Fruit fly (Drosophila melanogaster) whole organism, embryonic: ENCODE measurements around the gene Pdcd4.
A peak's percentile ranks its signal among the peaks of the same experiment; 100 is the strongest.

Experiments
- CG17385 ChIP-seq: fragments of 200-800 bp; sonication (Bioruptor generic); optimal IDR thresholded peaks from 3 replicates; lab custom pipeline; 2018; ENCODE audit warnings: missing biosample characterization, mild to moderate bottlenecking, missing genetic modification characterization
- CG4424 ChIP-seq: fragments of 200-800 bp; sonication (Bioruptor generic); optimal IDR thresholded peaks from 3 replicates; lab custom pipeline; 2016; ENCODE audit warnings: missing biosample characterization, missing genetic modification characterization
- CG8359 ChIP-seq: fragments of 200-800 bp; sonication (Bioruptor generic); optimal IDR thresholded peaks from 2 replicates; lab custom pipeline; 2017; ENCODE audit warnings: missing biosample characterization, mild to moderate bottlenecking, missing genetic modification characterization, borderline replicate concordance
- H15 ChIP-seq: fragments of 200-800 bp; sonication (Bioruptor generic); IDR thresholded peaks from 3 replicates; pipeline ENCODE4 v1.3.6; 2022; ENCODE audit warnings: missing biosample characterization, missing genetic modification characterization
- Side ChIP-seq: fragments of 200-800 bp; sonication (Bioruptor generic); optimal IDR thresholded peaks from 2 replicates; lab custom pipeline; 2016; ENCODE audit warnings: missing biosample characterization, missing genetic modification characterization
- psq ChIP-seq: fragments of 200-800 bp; sonication (Bioruptor generic); optimal IDR thresholded peaks from 2 replicates; lab custom pipeline; 2017; ENCODE audit warnings: missing biosample characterization, missing genetic modification characterization

DNA sequence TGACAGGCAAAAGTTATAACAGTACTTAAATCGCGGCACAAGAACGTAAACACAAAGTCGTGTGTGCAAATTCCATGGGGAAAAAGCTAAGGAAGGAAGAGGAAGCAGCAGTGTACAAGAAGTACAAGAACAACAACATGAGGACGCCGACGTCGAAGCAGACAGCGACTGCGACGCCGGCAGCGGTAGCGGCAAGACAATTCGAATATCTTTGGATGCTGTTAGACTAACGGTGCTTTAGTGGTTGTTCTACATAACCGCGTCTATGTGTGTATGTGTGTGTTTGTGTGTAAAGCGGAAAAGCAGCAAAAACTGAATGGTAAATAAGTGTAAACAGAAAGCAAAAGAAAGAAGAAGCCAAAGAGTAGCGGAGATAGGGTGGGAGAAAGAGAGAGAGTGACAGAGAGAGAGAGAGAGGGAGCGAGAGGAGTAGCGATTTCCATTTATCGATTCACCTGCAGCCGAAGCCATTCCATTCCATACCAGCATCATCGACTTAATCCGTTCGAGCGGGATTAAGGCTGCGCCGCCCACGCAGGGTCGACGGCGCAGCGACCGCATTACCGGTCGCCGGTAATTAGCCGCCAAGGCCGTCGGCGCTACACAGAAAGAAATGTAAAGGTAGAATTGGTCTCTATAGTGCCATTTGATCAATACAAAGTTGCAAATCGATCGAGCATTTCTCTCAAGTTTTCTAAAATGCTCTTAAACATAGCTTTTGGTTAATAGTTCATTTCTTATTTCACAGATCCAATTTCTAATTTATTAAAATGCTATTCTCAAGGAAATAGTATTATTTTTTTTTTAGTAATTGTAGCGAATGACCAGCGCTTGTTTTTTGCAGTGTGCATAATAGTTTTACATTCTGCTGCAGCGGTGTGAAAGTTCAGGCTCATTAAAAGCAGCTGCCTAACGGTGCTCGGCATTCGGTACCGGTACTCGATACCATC, 29.0 kb upstream of the Pdcd4 start:
- peak; percentile 23 for TF ChIP-seq CG8359 (GFP tag; lab: Kevin White, UChicago)
- no peak for TF ChIP-seq Side (GFP tag; lab: Kevin White, UChicago)
- peak; percentile 31 for TF ChIP-seq psq (GFP tag; lab: Kevin White, UChicago)
- TF ChIP-seq H15 (GFP tag; lab: Robert Waterston, UW), result no peak
- TF ChIP-seq CG17385, result peak; percentile 75
- peak; percentile 59 for TF ChIP-seq CG4424
